Worm (Caenorhabditis elegans): ENCODE measurements around the gene F18A1.1.

DNA sequence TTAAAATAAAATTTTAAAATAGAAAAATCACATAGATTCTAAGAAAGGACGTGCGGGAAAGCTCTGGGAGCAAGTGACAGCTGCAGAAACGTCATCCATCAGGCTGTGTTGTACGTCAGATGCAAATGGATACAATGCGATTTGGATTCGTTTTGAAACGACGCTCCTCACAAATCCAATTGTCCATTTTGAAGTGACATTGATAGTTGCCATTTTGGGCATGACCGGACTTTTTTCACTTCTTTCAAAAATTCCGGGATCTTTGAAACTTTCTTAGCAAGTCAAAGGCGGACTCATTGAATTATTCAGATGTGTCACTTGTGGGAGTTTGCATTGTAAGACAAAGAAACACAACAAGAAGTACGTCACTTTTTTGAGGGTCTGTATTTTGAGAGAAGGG lies 34.4 kb downstream of the F18A1.1 start:
- no peak for TF ChIP-seq W03F9.2 (tag; optimal IDR thresholded peaks at IDR 0.05)
- no peak for TF ChIP-seq him-1 (tag; optimal IDR thresholded peaks at IDR 0.05)
- TF ChIP-seq dao-5 (tag; optimal IDR thresholded peaks at IDR 0.05), result no peak
